Fruit fly (Drosophila melanogaster): Measurements from ENCODE around the gene CG10903.
A peak's percentile ranks its signal among the peaks of the same experiment; 100 is the strongest.

Gene CG10903

dm6 chr3R:8001074-8001669, 29.0 kb upstream of the CG10903 start, which contains the start of the genes Kmn2 and CG2698 (continued):
- TF ChIP-seq NK7.1 (GFP tag; optimal IDR thresholded peaks at IDR 0.05): peak; percentile 61
- TF ChIP-seq CG11696 (GFP tag; IDR thresholded peaks at IDR 0.05): peak; percentile 86
- peak; percentile 32 for TF ChIP-seq HmgD (GFP tag; optimal IDR thresholded peaks at IDR 0.05)
- TF ChIP-seq bab2 (GFP tag; optimal IDR thresholded peaks at IDR 0.05): peak; percentile 84
- TF ChIP-seq pum (GFP tag; optimal IDR thresholded peaks at IDR 0.05): peak; percentile 85
- TF ChIP-seq Sox102F (GFP tag; optimal IDR thresholded peaks at IDR 0.05): peak; percentile 94
- TF ChIP-seq Atf3 (GFP tag; optimal IDR thresholded peaks at IDR 0.05): peak; percentile 76
- TF ChIP-seq ac (GFP tag; optimal IDR thresholded peaks at IDR 0.05): peak; percentile 80
- TF ChIP-seq Mad (GFP tag; optimal IDR thresholded peaks at IDR 0.05): peak; percentile 90
- peak; percentile 94 for TF ChIP-seq zen (tag; optimal IDR thresholded peaks at IDR 0.05)
- TF ChIP-seq C15 (GFP tag; IDR thresholded peaks at IDR 0.05): peak; percentile 96
- peak; percentile 97 for TF ChIP-seq CG7372 (GFP tag; IDR thresholded peaks at IDR 0.05)
- peak; percentile 99 for TF ChIP-seq Xrp1 (GFP tag; IDR thresholded peaks at IDR 0.05)
- TF ChIP-seq ci (GFP tag; IDR thresholded peaks at IDR 0.05): peak; percentile 98
- peak; percentile 97 for TF ChIP-seq CG4404 (GFP tag; IDR thresholded peaks at IDR 0.05)
- TF ChIP-seq Nf-YA (GFP tag; IDR thresholded peaks at IDR 0.05): peak; percentile 95
- peak; percentile 98 for TF ChIP-seq CG14667 (GFP tag; IDR thresholded peaks at IDR 0.05)
- peak; percentile 55; the same call in 2 of the 3 replicates for TF ChIP-seq knrl (GFP tag; IDR thresholded peaks at IDR 0.05; ENCODE audit: partially characterized antibody)
- TF ChIP-seq MESR4 (GFP tag; optimal IDR thresholded peaks at IDR 0.05): no peak
- peak; percentile 97 for TF ChIP-seq CG17361 (GFP tag; IDR thresholded peaks at IDR 0.05)
- peak; percentile 94 for TF ChIP-seq HHEX (GFP tag; optimal IDR thresholded peaks at IDR 0.05)
- TF ChIP-seq CG1792 (GFP tag; optimal IDR thresholded peaks at IDR 0.05): peak; percentile 71
- TF ChIP-seq sim (GFP tag; IDR thresholded peaks at IDR 0.05): peak; percentile 96
- TF ChIP-seq CG15514 (GFP tag; optimal IDR thresholded peaks at IDR 0.05): peak; percentile 90
- no peak for TF ChIP-seq CG8478 (optimal IDR thresholded peaks at IDR 0.05)
- no peak for TF ChIP-seq CG34224 (GFP tag; IDR thresholded peaks at IDR 0.05; ENCODE audit: partially characterized antibody)
- peak; percentile 93 for TF ChIP-seq CG13296 (GFP tag; optimal IDR thresholded peaks at IDR 0.05)
- peak; percentile 59 for TF ChIP-seq Myb (GFP tag; optimal IDR thresholded peaks at IDR 0.05)
- peak; percentile 94 for TF ChIP-seq CG8388 (GFP tag; optimal IDR thresholded peaks at IDR 0.05)
- TF ChIP-seq chm (GFP tag; IDR thresholded peaks at IDR 0.05): peak; percentile 98
- TF ChIP-seq sob (GFP tag; IDR thresholded peaks at IDR 0.05): peak; percentile 99
- TF ChIP-seq kah (GFP tag; optimal IDR thresholded peaks at IDR 0.05): peak; percentile 82
- TF ChIP-seq Lpt (GFP tag; optimal IDR thresholded peaks at IDR 0.05): no peak
- peak; percentile 96 for TF ChIP-seq Fer3 (tag; optimal IDR thresholded peaks at IDR 0.05)
- TF ChIP-seq z (GFP tag; IDR thresholded peaks at IDR 0.05): peak; percentile 69; the same call in 2 of the 3 replicates
- peak; percentile 95 for TF ChIP-seq CG8924 (tag; optimal IDR thresholded peaks at IDR 0.05)
- TF ChIP-seq fru (optimal IDR thresholded peaks at IDR 0.05): no peak
- peak; percentile 89 for TF ChIP-seq CG12299 (tag; optimal IDR thresholded peaks at IDR 0.05)
- peak; percentile 82 for TF ChIP-seq NC2β (GFP tag; optimal IDR thresholded peaks at IDR 0.05)
- peak; percentile 88 for TF ChIP-seq CrebB (tag; optimal IDR thresholded peaks at IDR 0.05)
- TF ChIP-seq CG10565 (GFP tag; optimal IDR thresholded peaks at IDR 0.05): peak; percentile 77
- peak; percentile 37 to 41 for TF ChIP-seq tll (GFP tag; optimal IDR thresholded peaks at IDR 0.05)
- peak; percentile 95 for TF ChIP-seq CG8290 (GFP tag; optimal IDR thresholded peaks at IDR 0.05)
- peak; percentile 42 to 75 for TF ChIP-seq CG8290 (tag; optimal IDR thresholded peaks at IDR 0.05)
- TF ChIP-seq TFAM (GFP tag; optimal IDR thresholded peaks at IDR 0.05): no peak
- peak; percentile 74 for TF ChIP-seq Bdp1 (GFP tag; optimal IDR thresholded peaks at IDR 0.05)
- TF ChIP-seq CG6254 (GFP tag; optimal IDR thresholded peaks at IDR 0.05): peak; percentile 92
- TF ChIP-seq CG7357 (GFP tag; IDR thresholded peaks at IDR 0.05): peak; percentile 93
- peak; percentile 91 for TF ChIP-seq CG1233 (GFP tag; optimal IDR thresholded peaks at IDR 0.05)
- no peak for TF ChIP-seq CG4282 (GFP tag; optimal IDR thresholded peaks at IDR 0.05)
- no peak for TF ChIP-seq br (optimal IDR thresholded peaks at IDR 0.05)
- no peak for TF ChIP-seq luna (GFP tag; optimal IDR thresholded peaks at IDR 0.05)
